Worm (Caenorhabditis elegans): ENCODE results near the gene pas-6.

- TF ChIP-seq him-1 (tag; optimal IDR thresholded peaks at IDR 0.05) (no peak), dao-5 (tag; optimal IDR thresholded peaks at IDR 0.05) (no peak), W03F9.2 (tag; optimal IDR thresholded peaks at IDR 0.05) (no peak)
Measured at ce11 chrV:5594315-5594714, 10.2 kb upstream of the pas-6 start, which contains the start of gene crn-2.
